Worm (Caenorhabditis elegans) whole organism, late embryonic: Measurements from ENCODE around the gene elo-4.

Experiments used
- ceh-48 ChIP-seq: sonication (generic microtip); optimal IDR thresholded peaks from 2 replicates; lab custom pipeline; 2016; ENCODE audit warnings: missing genetic modification characterization, inconsistent platforms, missing compliant biosample characterization
- hlh-15 ChIP-seq: sonication (generic microtip); optimal IDR thresholded peaks from 2 replicates; lab custom pipeline; 2016; ENCODE audit warnings: missing genetic modification characterization, missing compliant biosample characterization
- nhr-11 ChIP-seq: fragments of 150-350 bp; optimal IDR thresholded peaks from 2 replicates; lab custom pipeline; 2014; ENCODE audit warnings: missing biosample characterization, missing genetic modification characterization
- pat-9 ChIP-seq: fragments of 200-800 bp; sonication (Bioruptor generic); optimal IDR thresholded peaks from 2 replicates; lab custom pipeline; 2018; ENCODE audit warnings: mild to moderate bottlenecking, missing genetic modification characterization, moderate library complexity, missing compliant biosample characterization

DNA sequence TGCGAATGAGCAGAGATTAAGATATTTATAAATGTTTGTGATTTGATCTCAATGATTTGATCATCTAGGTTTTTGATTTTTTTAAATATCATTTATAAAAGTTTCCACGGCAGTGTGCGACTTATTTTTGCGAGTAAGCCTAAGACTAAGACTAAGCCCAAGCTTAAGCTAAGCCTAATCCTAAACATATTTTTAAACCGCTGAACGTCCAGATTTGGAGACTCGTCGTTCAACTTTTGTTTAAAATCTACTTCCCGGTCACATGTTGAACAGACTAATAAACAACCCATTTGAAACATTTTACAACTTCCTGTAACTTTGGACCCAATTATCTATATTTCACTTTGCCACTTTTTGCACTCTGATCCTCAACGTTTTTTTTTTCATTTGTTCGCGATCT lies 25.0 kb upstream of the elo-4 start, which contains the start of gene K04H4.5:
- TF ChIP-seq pat-9 (tag; lab: Kevin White, UChicago) (no peak), ceh-48 (tag; lab: Kevin White, UChicago) (no peak), nhr-11 (no peak), hlh-15 (tag; lab: Kevin White, UChicago) (no peak)
